Fruit fly (Drosophila melanogaster) whole organism, embryonic: Measurements from ENCODE around the gene Cyp312a1.

Source experiments
- Adf1 ChIP-seq: fragments of 200-800 bp; sonication (Bioruptor generic); IDR thresholded peaks from 2 replicates; pipeline ENCODE4 v1.3.6; 2022; ENCODE audit warnings: missing biosample characterization, missing genetic modification characterization
- CG11695 ChIP-seq: fragments of 200-800 bp; sonication (Bioruptor generic); IDR thresholded peaks from 3 replicates; pipeline ENCODE4 v1.3.6; 2022; ENCODE audit warnings: missing biosample characterization, missing genetic modification characterization
- CG13287 ChIP-seq: fragments of 200-800 bp; sonication (Bioruptor generic); IDR thresholded peaks from 2 replicates; pipeline ENCODE4 v1.3.6; 2022; ENCODE audit warnings: missing biosample characterization, missing genetic modification characterization; ENCODE audit not compliant: partially characterized antibody
- CG14014 ChIP-seq: fragments of 200-800 bp; sonication (Bioruptor generic); IDR thresholded peaks from 2 replicates; pipeline ENCODE4 v1.3.6; 2022; ENCODE audit warnings: missing biosample characterization, missing genetic modification characterization
- CG14441 ChIP-seq: fragments of 200-800 bp; sonication (Bioruptor generic); IDR thresholded peaks from 2 replicates; pipeline ENCODE4 v1.3.6; 2022; ENCODE audit warnings: missing biosample characterization, missing genetic modification characterization
- CG15601 ChIP-seq: fragments of 200-800 bp; sonication (Bioruptor generic); optimal IDR thresholded peaks from 3 replicates; lab custom pipeline; 2019; ENCODE audit warnings: missing biosample characterization, mild to moderate bottlenecking, missing genetic modification characterization, moderate library complexity
- CG17385 ChIP-seq: fragments of 200-800 bp; sonication (Bioruptor generic); optimal IDR thresholded peaks from 3 replicates; lab custom pipeline; 2018; ENCODE audit warnings: missing biosample characterization, mild to moderate bottlenecking, missing genetic modification characterization
- CG2129 ChIP-seq: fragments of 200-800 bp; sonication (Bioruptor generic); IDR thresholded peaks from 2 replicates; pipeline ENCODE4 v1.3.6; 2022; ENCODE audit warnings: missing biosample characterization, missing genetic modification characterization; ENCODE audit not compliant: partially characterized antibody
- CG31388 ChIP-seq: fragments of 200-800 bp; sonication (Bioruptor generic); optimal IDR thresholded peaks from 2 replicates; lab custom pipeline; 2016; ENCODE audit warnings: missing biosample characterization, missing genetic modification characterization
- CG6689 ChIP-seq: fragments of 200-800 bp; sonication (Bioruptor generic); IDR thresholded peaks from 2 replicates; pipeline ENCODE4 v1.3.6; 2022; ENCODE audit warnings: missing biosample characterization, missing genetic modification characterization
- CG7963 ChIP-seq: fragments of 200-800 bp; sonication (Bioruptor generic); IDR thresholded peaks from 3 replicates; pipeline ENCODE4 v1.3.6; 2022; ENCODE audit warnings: missing biosample characterization, missing genetic modification characterization; ENCODE audit not compliant: partially characterized antibody
- CG8388 ChIP-seq: fragments of 200-800 bp; sonication (Bioruptor generic); optimal IDR thresholded peaks from 2 replicates; lab custom pipeline; 2019; ENCODE audit warnings: missing biosample characterization, mild to moderate bottlenecking, missing genetic modification characterization, moderate library complexity
- Doc3 ChIP-seq: fragments of 200-800 bp; sonication (Bioruptor generic); IDR thresholded peaks from 3 replicates; pipeline ENCODE4 v1.3.6; 2022; ENCODE audit warnings: missing biosample characterization, missing genetic modification characterization; ENCODE audit not compliant: partially characterized antibody
- Elba2 ChIP-seq: fragments of 200-800 bp; sonication (Bioruptor generic); optimal IDR thresholded peaks from 3 replicates; lab custom pipeline; 2016; ENCODE audit warnings: missing biosample characterization, missing genetic modification characterization
- Fer1 ChIP-seq: fragments of 200-800 bp; sonication (Bioruptor generic); optimal IDR thresholded peaks from 2 replicates; lab custom pipeline; 2017; ENCODE audit warnings: missing biosample characterization, mild to moderate bottlenecking, missing genetic modification characterization
- Mad ChIP-seq: fragments of 200-800 bp; sonication (Bioruptor generic); optimal IDR thresholded peaks from 2 replicates; lab custom pipeline; 2016; ENCODE audit warnings: missing biosample characterization, missing genetic modification characterization
- Meics ChIP-seq: fragments of 200-800 bp; sonication (Bioruptor generic); optimal IDR thresholded peaks from 2 replicates; lab custom pipeline; 2017; ENCODE audit warnings: missing biosample characterization, mild to moderate bottlenecking, missing genetic modification characterization
- NC2β ChIP-seq: fragments of 200-800 bp; sonication (Bioruptor generic); optimal IDR thresholded peaks from 2 replicates; lab custom pipeline; 2016; ENCODE audit warnings: missing biosample characterization, missing genetic modification characterization
- Trl ChIP-seq, 3 experiments: fragments of >200 bp in 2 of 3; fragments of 200-800 bp in 1 of 3; sonication (Bioruptor generic) in 1 of 3; optimal IDR thresholded peaks; 2 replicates in 1 of 3; 3 replicates in 2 of 3; lab custom pipeline; 2016 to 2017; ENCODE audit warnings: missing biosample characterization in 1 of 3, missing genetic modification characterization in 1 of 3
- Usf ChIP-seq: fragments of 200-800 bp; sonication (Bioruptor generic); optimal IDR thresholded peaks from 2 replicates; lab custom pipeline; 2017; ENCODE audit warnings: missing genotype, missing biosample characterization, missing genetic modification characterization
- ara ChIP-seq: fragments of 200-800 bp; sonication (Bioruptor generic); IDR thresholded peaks from 2 replicates; pipeline ENCODE4 v1.3.6; 2022; ENCODE audit warnings: missing biosample characterization, missing genetic modification characterization
- bigmax ChIP-seq: fragments of 200-800 bp; sonication (Bioruptor generic); optimal IDR thresholded peaks from 2 replicates; lab custom pipeline; 2018; ENCODE audit warnings: missing biosample characterization, mild to moderate bottlenecking, missing genetic modification characterization
- bsh ChIP-seq, 2 experiments: fragments of 200-800 bp; sonication (Bioruptor generic); optimal IDR thresholded peaks; 2 replicates each; lab custom pipeline; 2017 to 2018; ENCODE audit warnings: mild to moderate bottlenecking in 2 of 2, missing biosample characterization in 2 of 2, missing genetic modification characterization in 2 of 2, moderate library complexity in 1 of 2
- cg ChIP-seq: fragments of 200-800 bp; sonication (Bioruptor generic); optimal IDR thresholded peaks from 3 replicates; lab custom pipeline; 2019; ENCODE audit warnings: missing biosample characterization, mild to moderate bottlenecking, missing genetic modification characterization, moderate library complexity
- chinmo ChIP-seq: fragments of 200-800 bp; sonication (Bioruptor generic); IDR thresholded peaks from 4 replicates; pipeline ENCODE4 v1.3.6; 2022; ENCODE audit warnings: missing biosample characterization, missing genetic modification characterization; ENCODE audit not compliant: partially characterized antibody
- corto ChIP-seq: fragments of 200-800 bp; sonication (Bioruptor generic); optimal IDR thresholded peaks from 2 replicates; lab custom pipeline; 2016; ENCODE audit warnings: missing biosample characterization, mild to moderate bottlenecking, missing genetic modification characterization, moderate library complexity
- dmrt11E ChIP-seq: fragments of 200-800 bp; sonication (Bioruptor generic); optimal IDR thresholded peaks from 3 replicates; lab custom pipeline; 2018; ENCODE audit warnings: missing biosample characterization, mild to moderate bottlenecking, missing genetic modification characterization, moderate library complexity
- eyg ChIP-seq: fragments of 200-800 bp; sonication (Bioruptor generic); optimal IDR thresholded peaks from 3 replicates; lab custom pipeline; 2016; ENCODE audit warnings: missing biosample characterization, missing genetic modification characterization
- insv ChIP-seq, 2 experiments: fragments of 200-800 bp; sonication (Bioruptor generic); optimal IDR thresholded peaks; 3 replicates each; lab custom pipeline; 2016 to 2018; ENCODE audit warnings: missing biosample characterization in 2 of 2, missing genetic modification characterization in 2 of 2
- lilli ChIP-seq: fragments of 200-800 bp; sonication (Bioruptor generic); optimal IDR thresholded peaks from 3 replicates; lab custom pipeline; 2016; ENCODE audit warnings: missing biosample characterization, missing genetic modification characterization
- otp ChIP-seq: fragments of 200-800 bp; sonication (Bioruptor generic); IDR thresholded peaks from 3 replicates; pipeline ENCODE4, ENCODE4 v1.3.6; 2022; ENCODE audit warnings: missing biosample characterization, missing genetic modification characterization
- pfk ChIP-seq: fragments of 200-800 bp; sonication (Bioruptor generic); optimal IDR thresholded peaks from 2 replicates; lab custom pipeline; 2018; ENCODE audit warnings: missing biosample characterization, mild to moderate bottlenecking, missing genetic modification characterization, moderate library complexity
- rib ChIP-seq: fragments of 200-800 bp; sonication (Bioruptor generic); IDR thresholded peaks from 2 replicates; pipeline ENCODE4 v1.3.6; 2022; ENCODE audit warnings: missing biosample characterization, missing genetic modification characterization
- sd ChIP-seq: fragments of 200-800 bp; sonication (Bioruptor generic); optimal IDR thresholded peaks from 3 replicates; lab custom pipeline; 2018; ENCODE audit warnings: missing biosample characterization, mild to moderate bottlenecking, missing genetic modification characterization, moderate library complexity
- sqz ChIP-seq: fragments of 200-800 bp; sonication (Bioruptor generic); optimal IDR thresholded peaks from 3 replicates; lab custom pipeline; 2018; ENCODE audit warnings: missing biosample characterization, mild to moderate bottlenecking, missing genetic modification characterization
- tio ChIP-seq: fragments of 200-800 bp; sonication (Bioruptor generic); optimal IDR thresholded peaks from 2 replicates; lab custom pipeline; 2017; ENCODE audit warnings: missing biosample characterization, missing genetic modification characterization, inconsistent platforms
- tna ChIP-seq: fragments of 200-800 bp; sonication (Bioruptor generic); IDR thresholded peaks from 2 replicates; pipeline ENCODE4 v1.3.6; 2022; ENCODE audit warnings: missing biosample characterization, missing genetic modification characterization; ENCODE audit not compliant: partially characterized antibody
- trh ChIP-seq: fragments of 200-800 bp; sonication (Bioruptor generic); optimal IDR thresholded peaks from 2 replicates; lab custom pipeline; 2016; ENCODE audit warnings: missing biosample characterization, missing genetic modification characterization

The Cyp312a1 gene

dm6 chr3L:18106021-18106944 lies 26.2 kb downstream of the Cyp312a1 start, which contains the start of the genes CG13698 and mRpS26 (continued):
- no peak for TF ChIP-seq pfk
- peak; percentile 46 for TF ChIP-seq trh
- TF ChIP-seq CG8388 (GFP tag; lab: Kevin White, UChicago): peak; percentile 57
- no peak for TF ChIP-seq NC2β
- TF ChIP-seq bsh (GFP tag; optimal IDR thresholded peaks at IDR 0.05; lab: Kevin White, UChicago): peak in 1 of 2 experiments; percentile 71
- no peak for TF ChIP-seq bigmax (GFP tag; lab: Kevin White, UChicago)
- peak; percentile 51; the same call in 1 of the 2 replicates for TF ChIP-seq CG14014 (GFP tag; lab: Robert Waterston, UW)
- TF ChIP-seq ara: peak; percentile 17; the same call in 1 of the 2 replicates
- TF ChIP-seq CG14441 (GFP tag; lab: Robert Waterston, UW): peak; percentile 37
- TF ChIP-seq dmrt11E (tag; lab: Kevin White, UChicago): peak; percentile 61
- TF ChIP-seq Usf (GFP tag; lab: Kevin White, UChicago): peak; percentile 41
- peak; percentile 58 for TF ChIP-seq CG6689 (GFP tag; lab: Robert Waterston, UW)
- TF ChIP-seq otp (GFP tag; lab: Robert Waterston, UW): peak; percentile 26; the same call in 1 of the 3 replicates
- TF ChIP-seq tio (GFP tag; lab: Kevin White, UChicago): peak; percentile 59
- peak; percentile 71 for TF ChIP-seq lilli (GFP tag; lab: Kevin White, UChicago)
- peak; percentile 73 for TF ChIP-seq Meics (GFP tag; lab: Kevin White, UChicago)
- peak; percentile 52 for TF ChIP-seq Mad (GFP tag; lab: Kevin White, UChicago)
- no peak for TF ChIP-seq CG7963 (GFP tag; lab: Robert Waterston, UW)
- TF ChIP-seq, all 482 proteins: peak for 287

- TF ChIP-seq corto (GFP tag; lab: Kevin White, UChicago) (no peak), CG2129 (GFP tag; lab: Robert Waterston, UW) (no peak), rib (0 out of 2 replicates have a peak, but pooled peaks have one; percentile 35), Elba2 (GFP tag; lab: Kevin White, UChicago) (peak; percentile 18), ara (no peak), sd (peak; percentile 8), CG31388 (GFP tag; lab: Kevin White, UChicago) (no peak), CG11695 (GFP tag; lab: Robert Waterston, UW) (0 out of 3 replicates have a peak, but pooled peaks have one; percentile 6), CG15601 (tag; lab: Kevin White, UChicago) (no peak), eyg (GFP tag; lab: Kevin White, UChicago) (no peak), chinmo (GFP tag; lab: Robert Waterston, UW) (peak; percentile 91; the same call in 2 of the 4 replicates), Trl (optimal IDR thresholded peaks at IDR 0.05; lab: Kevin White, UChicago) (peak in 1 of 2 experiments; percentile 73), Trl (GFP tag; optimal IDR thresholded peaks at IDR 0.05; lab: Kevin White, UChicago) (no peak), CG13287 (GFP tag; lab: Robert Waterston, UW) (0 out of 2 replicates have a peak, but pooled peaks have one; percentile 32), tna (0 out of 2 replicates have a peak, but pooled peaks have one; percentile 40), insv (GFP tag; optimal IDR thresholded peaks at IDR 0.05; lab: Kevin White, UChicago) (peak in 1 of 2 experiments; percentile 86), CG17385 (peak; percentile 50), Doc3 (GFP tag; lab: Robert Waterston, UW) (0 out of 3 replicates have a peak, but pooled peaks have one; percentile 35), Adf1 (GFP tag; lab: Robert Waterston, UW) (peak; percentile 91), CG14441 (GFP tag; lab: Robert Waterston, UW) (no peak), sqz (GFP tag; lab: Kevin White, UChicago) (no peak), Fer1 (no peak), cg (GFP tag; lab: Kevin White, UChicago) (peak; percentile 65)
Measured at dm6 chr3L:18105343-18106020, 27.0 kb downstream of the Cyp312a1 start.
